Fruit fly (Drosophila melanogaster) whole organism, embryonic: ENCODE results near the gene Sec22.

Experiments used
- ATbp ChIP-seq: fragments of 200-800 bp; sonication (Bioruptor generic); optimal IDR thresholded peaks from 2 replicates; lab custom pipeline; 2017; ENCODE audit warnings: missing biosample characterization, mild to moderate bottlenecking, missing genetic modification characterization, missing genetic modification reagents
- Bdp1 ChIP-seq: fragments of 200-800 bp; sonication (Bioruptor generic); optimal IDR thresholded peaks from 3 replicates; lab custom pipeline; 2016; ENCODE audit warnings: missing biosample characterization, missing genetic modification characterization
- CG10267 ChIP-seq: fragments of 200-800 bp; sonication (Bioruptor generic); optimal IDR thresholded peaks from 2 replicates; lab custom pipeline; 2018; ENCODE audit warnings: missing biosample characterization, mild to moderate bottlenecking, missing genetic modification characterization, moderate library complexity
- CG10462 ChIP-seq: fragments of 200-800 bp; sonication (Bioruptor generic); optimal IDR thresholded peaks from 2 replicates; lab custom pipeline; 2016; ENCODE audit warnings: missing biosample characterization, missing genetic modification characterization
- CG10565 ChIP-seq: fragments of 200-800 bp; sonication (Bioruptor generic); optimal IDR thresholded peaks from 3 replicates; lab custom pipeline; 2016; ENCODE audit warnings: missing biosample characterization, mild to moderate bottlenecking, missing genetic modification characterization
- CG11560 ChIP-seq: fragments of 200-800 bp; sonication (Bioruptor generic); IDR thresholded peaks from 3 replicates; pipeline ENCODE4 v1.3.6; 2022; ENCODE audit warnings: missing biosample characterization, missing genetic modification characterization
- CG12744 ChIP-seq: fragments of 200-800 bp; sonication (Bioruptor generic); optimal IDR thresholded peaks from 2 replicates; lab custom pipeline; 2016; ENCODE audit warnings: missing biosample characterization, missing genetic modification characterization
- CG1603 ChIP-seq: fragments of 200-800 bp; sonication (Bioruptor generic); optimal IDR thresholded peaks from 2 replicates; lab custom pipeline; 2019; ENCODE audit warnings: missing biosample characterization, mild to moderate bottlenecking, missing genetic modification characterization, moderate library complexity
- CG16813 ChIP-seq: fragments of 200-800 bp; sonication (Bioruptor generic); IDR thresholded peaks from 3 replicates; pipeline ENCODE4 v1.3.6; 2022; ENCODE audit warnings: missing biosample characterization, missing genetic modification characterization; ENCODE audit not compliant: partially characterized antibody
- CG17802 ChIP-seq: fragments of 200-800 bp; sonication (Bioruptor generic); optimal IDR thresholded peaks from 2 replicates; lab custom pipeline; 2018; ENCODE audit warnings: missing biosample characterization, mild to moderate bottlenecking, missing genetic modification characterization, moderate library complexity
- CG4730 ChIP-seq: fragments of 200-800 bp; sonication (Bioruptor generic); IDR thresholded peaks from 2 replicates; pipeline ENCODE4 v1.3.6; 2022; ENCODE audit warnings: missing biosample characterization, missing genetic modification characterization
- CG6765 ChIP-seq: fragments of 200-800 bp; sonication (Bioruptor generic); optimal IDR thresholded peaks from 3 replicates; lab custom pipeline; 2017; ENCODE audit warnings: missing biosample characterization, mild to moderate bottlenecking, missing genetic modification characterization
- CG6813 ChIP-seq: fragments of 200-800 bp; sonication (Bioruptor generic); optimal IDR thresholded peaks from 2 replicates; lab custom pipeline; 2017; ENCODE audit warnings: missing biosample characterization, missing genetic modification characterization, mild to moderate bottlenecking, moderate library complexity, missing genetic modification reagents
- CG7963 ChIP-seq: fragments of 200-800 bp; sonication (Bioruptor generic); IDR thresholded peaks from 3 replicates; pipeline ENCODE4 v1.3.6; 2022; ENCODE audit warnings: missing biosample characterization, missing genetic modification characterization; ENCODE audit not compliant: partially characterized antibody
- CG8089 ChIP-seq: fragments of 200-800 bp; sonication (Bioruptor generic); optimal IDR thresholded peaks from 3 replicates; lab custom pipeline; 2016; ENCODE audit warnings: missing biosample characterization, missing genetic modification characterization
- CG8290 ChIP-seq, 3 experiments: fragments of 200-800 bp; sonication (Bioruptor generic); optimal IDR thresholded peaks; 2 replicates each; lab custom pipeline; 2016 to 2019; ENCODE audit warnings: missing biosample characterization in 3 of 3, missing genetic modification characterization in 3 of 3, mild to moderate bottlenecking in 2 of 3, moderate library complexity in 1 of 3
- CG9215 ChIP-seq: fragments of 200-800 bp; sonication (Bioruptor generic); IDR thresholded peaks from 2 replicates; pipeline ENCODE4 v1.3.6; 2022; ENCODE audit warnings: missing biosample characterization, missing genetic modification characterization
- CG9727 ChIP-seq: fragments of 200-800 bp; sonication (Bioruptor generic); optimal IDR thresholded peaks from 3 replicates; lab custom pipeline; 2017; ENCODE audit warnings: missing biosample characterization, mild to moderate bottlenecking, missing genetic modification characterization
- CrebB ChIP-seq: fragments of 200-800 bp; sonication (Bioruptor generic); optimal IDR thresholded peaks from 3 replicates; lab custom pipeline; 2018; ENCODE audit warnings: missing biosample characterization, mild to moderate bottlenecking, missing genetic modification characterization
- Doc2 ChIP-seq: fragments of 200-800 bp; sonication (Bioruptor generic); IDR thresholded peaks from 2 replicates; pipeline ENCODE4 v1.3.6; 2022; ENCODE audit warnings: missing biosample characterization, missing genetic modification characterization
- Eip74EF ChIP-seq, 2 experiments: fragments of 200-800 bp in 1 of 2; fragments of >200 bp in 1 of 2; sonication (Bioruptor generic) in 1 of 2; optimal IDR thresholded peaks; 2 replicates each; lab custom pipeline; 2017 to 2019; ENCODE audit warnings: missing biosample characterization in 2 of 2, missing genetic modification characterization in 2 of 2, mild to moderate bottlenecking in 1 of 2, moderate library complexity in 1 of 2
- Fer2 ChIP-seq: fragments of 200-800 bp; sonication (Bioruptor generic); optimal IDR thresholded peaks from 2 replicates; lab custom pipeline; 2018; ENCODE audit warnings: missing biosample characterization, mild to moderate bottlenecking, missing genetic modification characterization, moderate library complexity
- H15 ChIP-seq: fragments of 200-800 bp; sonication (Bioruptor generic); IDR thresholded peaks from 3 replicates; pipeline ENCODE4 v1.3.6; 2022; ENCODE audit warnings: missing biosample characterization, missing genetic modification characterization
- Lpt ChIP-seq: fragments of >200 bp; optimal IDR thresholded peaks from 2 replicates; lab custom pipeline; 2018; ENCODE audit warnings: missing biosample characterization, missing genetic modification characterization
- MBD-R2 ChIP-seq: fragments of 200-800 bp; sonication (Bioruptor generic); IDR thresholded peaks from 2 replicates; pipeline ENCODE4 v1.3.6; 2022; ENCODE audit warnings: missing biosample characterization, missing genetic modification characterization
- Meics ChIP-seq: fragments of 200-800 bp; sonication (Bioruptor generic); optimal IDR thresholded peaks from 2 replicates; lab custom pipeline; 2017; ENCODE audit warnings: missing biosample characterization, mild to moderate bottlenecking, missing genetic modification characterization
- Myb ChIP-seq: fragments of 200-800 bp; sonication (Bioruptor generic); optimal IDR thresholded peaks from 2 replicates; lab custom pipeline; 2016; ENCODE audit warnings: missing biosample characterization, missing genetic modification characterization
- NFAT ChIP-seq: fragments of 200-800 bp; sonication (Bioruptor generic); IDR thresholded peaks from 2 replicates; pipeline ENCODE4 v1.3.6; 2022; ENCODE audit warnings: missing biosample characterization, missing genetic modification characterization
- Nf-YA ChIP-seq: fragments of 200-800 bp; sonication (Bioruptor generic); IDR thresholded peaks from 2 replicates; pipeline ENCODE4 v1.3.6; 2022; ENCODE audit warnings: missing biosample characterization, missing genetic modification characterization
- Poxn ChIP-seq: fragments of 200-800 bp; sonication (Bioruptor generic); IDR thresholded peaks from 2 replicates; pipeline ENCODE4 v1.3.6; 2022; ENCODE audit warnings: missing biosample characterization, missing genetic modification characterization
- Spps ChIP-seq: fragments of 200-800 bp; sonication (Bioruptor generic); optimal IDR thresholded peaks from 2 replicates; lab custom pipeline; 2018; ENCODE audit warnings: missing biosample characterization, mild to moderate bottlenecking, missing genetic modification characterization
- Sry-δ ChIP-seq: fragments of 200-800 bp; sonication (Bioruptor generic); optimal IDR thresholded peaks from 2 replicates; lab custom pipeline; 2016; ENCODE audit warnings: missing biosample characterization, missing genetic modification characterization
- cato ChIP-seq: fragments of 200-800 bp; sonication (Bioruptor generic); optimal IDR thresholded peaks from 2 replicates; lab custom pipeline; 2016; ENCODE audit warnings: missing biosample characterization, missing genetic modification characterization, borderline replicate concordance
- ewg ChIP-seq: fragments of 200-800 bp; sonication (Bioruptor generic); optimal IDR thresholded peaks from 3 replicates; lab custom pipeline; 2017; ENCODE audit warnings: mild to moderate bottlenecking, missing biosample characterization, missing genetic modification reagents, missing genetic modification characterization
- her ChIP-seq: fragments of 200-800 bp; sonication (Bioruptor generic); optimal IDR thresholded peaks from 2 replicates; lab custom pipeline; 2016; ENCODE audit warnings: missing biosample characterization, missing genetic modification characterization
- hkb ChIP-seq, 2 experiments: fragments of 200-800 bp in 1 of 2; fragments of >200 bp in 1 of 2; sonication (Bioruptor generic) in 1 of 2; IDR thresholded peaks in 1 of 2; optimal IDR thresholded peaks in 1 of 2; 2 replicates each; pipeline versions ENCODE4 v1.3.6 to Lab custom; 2017 to 2022; ENCODE audit warnings: missing biosample characterization in 1 of 2, missing genetic modification characterization in 1 of 2
- kay ChIP-seq: fragments of 200-800 bp; sonication (Bioruptor generic); optimal IDR thresholded peaks from 2 replicates; lab custom pipeline; 2016; ENCODE audit warnings: missing biosample characterization, missing genetic modification characterization
- lbe ChIP-seq: fragments of 200-800 bp; sonication (Bioruptor generic); optimal IDR thresholded peaks from 2 replicates; lab custom pipeline; 2016; ENCODE audit warnings: missing biosample characterization, mild to moderate bottlenecking, missing genetic modification characterization
- lilli ChIP-seq: fragments of 200-800 bp; sonication (Bioruptor generic); optimal IDR thresholded peaks from 3 replicates; lab custom pipeline; 2016; ENCODE audit warnings: missing biosample characterization, missing genetic modification characterization
- odd ChIP-seq: fragments of 200-800 bp; sonication (Bioruptor generic); optimal IDR thresholded peaks from 2 replicates; lab custom pipeline; 2017; ENCODE audit warnings: missing biosample characterization, mild to moderate bottlenecking, missing genetic modification characterization
- pnt ChIP-seq: fragments of 200-800 bp; sonication (Bioruptor generic); optimal IDR thresholded peaks from 3 replicates; lab custom pipeline; 2016; ENCODE audit warnings: missing biosample characterization, missing genetic modification characterization
- salm ChIP-seq: fragments of 200-800 bp; sonication (Bioruptor generic); optimal IDR thresholded peaks from 2 replicates; lab custom pipeline; 2018; ENCODE audit warnings: missing biosample characterization, mild to moderate bottlenecking, missing genetic modification characterization
- slp2 ChIP-seq: fragments of 200-800 bp; sonication (Bioruptor generic); optimal IDR thresholded peaks from 2 replicates; lab custom pipeline; 2016; ENCODE audit warnings: missing biosample characterization, missing genetic modification characterization
- stc ChIP-seq: fragments of 200-800 bp; sonication (Bioruptor generic); IDR thresholded peaks from 2 replicates; pipeline ENCODE4 v1.3.6; 2022; ENCODE audit warnings: missing biosample characterization, missing genetic modification characterization
- twi ChIP-seq: fragments of 200-800 bp; optimal IDR thresholded peaks from 2 replicates; lab custom pipeline; 2019; ENCODE audit warnings: missing biosample characterization, mild to moderate bottlenecking, missing genetic modification characterization, moderate library complexity
- usp ChIP-seq: fragments of >200 bp; optimal IDR thresholded peaks from 2 replicates; lab custom pipeline; 2017; ENCODE audit warnings: missing biosample characterization, missing genetic modification characterization
- vnd ChIP-seq: fragments of 200-800 bp; sonication (Bioruptor generic); IDR thresholded peaks from 3 replicates; pipeline ENCODE4 v1.3.6; 2022; ENCODE audit warnings: missing biosample characterization, missing genetic modification characterization; ENCODE audit not compliant: partially characterized antibody
- vvl ChIP-seq: fragments of 200-800 bp; sonication (Bioruptor generic); IDR thresholded peaks from 2 replicates; pipeline ENCODE4 v1.3.6; 2022; ENCODE audit warnings: missing biosample characterization, missing genetic modification characterization
- zen ChIP-seq: fragments of 200-800 bp; sonication (Bioruptor generic); optimal IDR thresholded peaks from 3 replicates; lab custom pipeline; 2018; ENCODE audit warnings: missing biosample characterization, mild to moderate bottlenecking, missing genetic modification characterization, moderate library complexity
- zen2 ChIP-seq: fragments of 200-800 bp; sonication (Bioruptor generic); IDR thresholded peaks from 3 replicates; pipeline ENCODE4 v1.3.6; 2022; ENCODE audit warnings: missing biosample characterization, missing genetic modification characterization; ENCODE audit not compliant: partially characterized antibody
- zfh2 ChIP-seq: fragments of 200-800 bp; sonication (Bioruptor generic); optimal IDR thresholded peaks from 2 replicates; lab custom pipeline; 2016; ENCODE audit warnings: missing biosample characterization, missing genetic modification characterization

Sec22 gene

DNA sequence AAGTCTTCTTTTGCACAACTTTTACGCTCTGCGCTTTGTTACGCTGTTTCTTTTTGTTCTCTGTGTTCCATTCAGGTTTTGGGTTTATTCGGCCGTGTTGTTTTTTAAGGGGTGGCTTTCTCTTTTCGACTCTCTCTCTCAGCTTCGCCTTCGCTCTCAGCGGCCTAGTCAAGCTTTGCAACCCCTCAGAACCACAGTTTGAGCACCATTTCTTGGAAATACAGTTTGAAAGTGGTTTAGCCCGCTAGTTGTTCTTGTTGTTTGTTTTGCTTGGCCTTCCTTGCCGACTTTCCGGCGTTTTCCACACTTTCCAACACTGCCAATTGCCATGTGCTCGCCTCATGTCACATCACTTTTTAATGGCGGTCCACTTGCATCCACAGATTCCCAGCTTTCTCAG, 35.2 kb downstream of the Sec22 start (continued):
- TF ChIP-seq CrebB (tag; lab: Kevin White, UChicago) (no peak), CG7963 (GFP tag; lab: Robert Waterston, UW) (no peak), CG1603 (tag; lab: Kevin White, UChicago) (no peak), Lpt (GFP tag; lab: Kevin White, UChicago) (no peak), vvl (GFP tag; lab: Robert Waterston, UW) (0 out of 2 replicates have a peak, but pooled peaks have one; percentile 13), usp (GFP tag; lab: Kevin White, UChicago) (no peak), CG6813 (GFP tag; lab: Kevin White, UChicago) (peak; percentile 8), cato (GFP tag; lab: Kevin White, UChicago) (no peak), Bdp1 (no peak), kay (no peak), Meics (GFP tag; lab: Kevin White, UChicago) (no peak), pnt (GFP tag; lab: Kevin White, UChicago) (no peak), stc (GFP tag; lab: Robert Waterston, UW) (no peak), CG8290 (GFP tag; optimal IDR thresholded peaks at IDR 0.05; lab: Kevin White, UChicago) (peak; percentile 20), CG8290 (tag; optimal IDR thresholded peaks at IDR 0.05; lab: Kevin White, UChicago) (peak; percentile 24 to 45), Nf-YA (no peak), zfh2 (GFP tag; lab: Kevin White, UChicago) (no peak), vnd (GFP tag; lab: Robert Waterston, UW) (no peak), CG10565 (no peak), CG10267 (tag; lab: Kevin White, UChicago) (peak; percentile 76), lbe (GFP tag; lab: Kevin White, UChicago) (no peak), odd (GFP tag; lab: Kevin White, UChicago) (no peak), her (GFP tag; lab: Kevin White, UChicago) (no peak), Sry-δ (GFP tag; lab: Kevin White, UChicago) (no peak), CG9727 (no peak), CG11560 (tag; lab: Robert Waterston, UW) (no peak), CG16813 (GFP tag; lab: Robert Waterston, UW) (no peak), CG8089 (GFP tag; lab: Kevin White, UChicago) (no peak), twi (peak; percentile 20), salm (tag; lab: Kevin White, UChicago) (no peak), ATbp (GFP tag; lab: Kevin White, UChicago) (no peak), H15 (GFP tag; lab: Robert Waterston, UW) (no peak), hkb (optimal IDR thresholded peaks at IDR 0.05; lab: Kevin White, UChicago) (no peak), hkb (GFP tag; IDR thresholded peaks at IDR 0.05; lab: Robert Waterston, UW) (no peak), MBD-R2 (GFP tag; lab: Robert Waterston, UW) (no peak), CG9215 (GFP tag; lab: Robert Waterston, UW) (no peak), CG12744 (GFP tag; lab: Kevin White, UChicago) (no peak), CG4730 (no peak), Fer2 (tag; lab: Kevin White, UChicago) (no peak), zen2 (GFP tag; lab: Robert Waterston, UW) (no peak), CG6765 (GFP tag; lab: Kevin White, UChicago) (no peak), CG17802 (tag; lab: Kevin White, UChicago) (no peak), Myb (GFP tag; lab: Kevin White, UChicago) (no peak), Spps (no peak), Doc2 (GFP tag; lab: Robert Waterston, UW) (no peak), lilli (GFP tag; lab: Kevin White, UChicago) (no peak), ewg (peak; percentile 20), Eip74EF (GFP tag; optimal IDR thresholded peaks at IDR 0.05; lab: Kevin White, UChicago) (no peak), Poxn (GFP tag; lab: Robert Waterston, UW) (no peak), NFAT (GFP tag; lab: Robert Waterston, UW) (no peak), CG10462 (no peak), zen (no peak), slp2 (GFP tag; lab: Kevin White, UChicago) (no peak)
